Fruit fly (Drosophila melanogaster) whole organism, embryonic: ENCODE results near the gene NaPi-III.

Experiments used
- Awh ChIP-seq: fragments of 200-800 bp; sonication (Bioruptor generic); IDR thresholded peaks from 2 replicates; pipeline ENCODE4, ENCODE4 v1.3.6; 2022; ENCODE audit warnings: missing biosample characterization, missing genetic modification characterization
- Bgb ChIP-seq: fragments of 200-800 bp; sonication (Bioruptor generic); IDR thresholded peaks from 2 replicates; pipeline ENCODE4 v1.3.6; 2022; ENCODE audit warnings: missing biosample characterization, missing genetic modification characterization; ENCODE audit not compliant: partially characterized antibody
- CG11695 ChIP-seq: fragments of 200-800 bp; sonication (Bioruptor generic); IDR thresholded peaks from 3 replicates; pipeline ENCODE4 v1.3.6; 2022; ENCODE audit warnings: missing biosample characterization, missing genetic modification characterization
- CG12104 ChIP-seq: fragments of 200-800 bp; sonication (Bioruptor generic); optimal IDR thresholded peaks from 3 replicates; lab custom pipeline; 2016; ENCODE audit warnings: missing biosample characterization, missing genetic modification characterization
- CG1602 ChIP-seq: fragments of 200-800 bp; sonication (Bioruptor generic); optimal IDR thresholded peaks from 3 replicates; lab custom pipeline; 2016; ENCODE audit warnings: missing biosample characterization, missing genetic modification characterization
- CG1603 ChIP-seq: fragments of 200-800 bp; sonication (Bioruptor generic); optimal IDR thresholded peaks from 2 replicates; lab custom pipeline; 2019; ENCODE audit warnings: missing biosample characterization, mild to moderate bottlenecking, missing genetic modification characterization, moderate library complexity
- CG2129 ChIP-seq: fragments of 200-800 bp; sonication (Bioruptor generic); IDR thresholded peaks from 2 replicates; pipeline ENCODE4 v1.3.6; 2022; ENCODE audit warnings: missing biosample characterization, missing genetic modification characterization; ENCODE audit not compliant: partially characterized antibody
- CG3281 ChIP-seq: fragments of 200-800 bp; sonication (Bioruptor generic); optimal IDR thresholded peaks from 3 replicates; lab custom pipeline; 2017; ENCODE audit warnings: missing biosample characterization, mild to moderate bottlenecking, missing genetic modification characterization
- CG4617 ChIP-seq: fragments of 200-800 bp; sonication (Bioruptor generic); optimal IDR thresholded peaks from 3 replicates; lab custom pipeline; 2016; ENCODE audit warnings: missing biosample characterization, missing genetic modification characterization, borderline replicate concordance
- CG4707 ChIP-seq: fragments of 200-800 bp; sonication (Bioruptor generic); optimal IDR thresholded peaks from 2 replicates; lab custom pipeline; 2018; ENCODE audit warnings: missing biosample characterization, mild to moderate bottlenecking, missing genetic modification characterization, moderate library complexity
- CG5953 ChIP-seq: fragments of 200-800 bp; sonication (Bioruptor generic); IDR thresholded peaks from 2 replicates; pipeline ENCODE4 v1.3.6; 2022; ENCODE audit warnings: missing biosample characterization, missing genetic modification characterization
- CG7372 ChIP-seq: fragments of 200-800 bp; sonication (Bioruptor generic); IDR thresholded peaks from 2 replicates; pipeline ENCODE4 v1.3.6; 2022; ENCODE audit warnings: missing biosample characterization, missing genetic modification characterization
- CG7786 ChIP-seq: fragments of 200-800 bp; sonication (Bioruptor generic); optimal IDR thresholded peaks from 2 replicates; lab custom pipeline; 2016; ENCODE audit warnings: missing biosample characterization, missing genetic modification characterization
- CG7839 ChIP-seq: fragments of 200-800 bp; sonication (Bioruptor generic); optimal IDR thresholded peaks from 3 replicates; lab custom pipeline; 2018; ENCODE audit warnings: missing biosample characterization, mild to moderate bottlenecking, missing genetic modification characterization, moderate library complexity
- CG8359 ChIP-seq: fragments of 200-800 bp; sonication (Bioruptor generic); optimal IDR thresholded peaks from 2 replicates; lab custom pipeline; 2017; ENCODE audit warnings: missing biosample characterization, mild to moderate bottlenecking, missing genetic modification characterization, borderline replicate concordance
- CG8478 ChIP-seq: fragments of >200 bp; optimal IDR thresholded peaks from 2 replicates; lab custom pipeline; 2018
- CHES-1-like ChIP-seq: fragments of 200-800 bp; sonication (Bioruptor generic); optimal IDR thresholded peaks from 2 replicates; lab custom pipeline; 2016; ENCODE audit warnings: missing biosample characterization, missing genetic modification characterization
- CkIIα-i1 ChIP-seq: fragments of 200-800 bp; sonication (Bioruptor generic); IDR thresholded peaks from 2 replicates; pipeline ENCODE4 v1.3.6; 2022; ENCODE audit warnings: missing biosample characterization, missing genetic modification characterization
- Gsc ChIP-seq: fragments of 200-800 bp; sonication (Bioruptor generic); IDR thresholded peaks from 2 replicates; pipeline ENCODE4 v1.3.6; 2022; ENCODE audit warnings: missing biosample characterization, missing genetic modification characterization
- HLH54F ChIP-seq: fragments of 200-800 bp; sonication (Bioruptor generic); optimal IDR thresholded peaks from 3 replicates; lab custom pipeline; 2016; ENCODE audit warnings: missing biosample characterization, missing genetic modification characterization
- Med ChIP-seq: fragments of 200-800 bp; sonication (Bioruptor generic); peaks from one replicate; lab custom pipeline; 2016; ENCODE audit warnings: missing biosample characterization, missing genetic modification characterization, mild to moderate bottlenecking, inconsistent platforms, moderate library complexity
- Myb ChIP-seq: fragments of 200-800 bp; sonication (Bioruptor generic); optimal IDR thresholded peaks from 2 replicates; lab custom pipeline; 2016; ENCODE audit warnings: missing biosample characterization, missing genetic modification characterization
- NFAT ChIP-seq: fragments of 200-800 bp; sonication (Bioruptor generic); IDR thresholded peaks from 2 replicates; pipeline ENCODE4 v1.3.6; 2022; ENCODE audit warnings: missing biosample characterization, missing genetic modification characterization
- Oaz ChIP-seq: fragments of 200-800 bp; sonication (Bioruptor generic); IDR thresholded peaks from 2 replicates; pipeline ENCODE4 v1.3.6; 2022; ENCODE audit warnings: missing biosample characterization, missing genetic modification characterization
- TFAM ChIP-seq: fragments of 200-800 bp; sonication (Bioruptor generic); optimal IDR thresholded peaks from 2 replicates; lab custom pipeline; 2017; ENCODE audit warnings: missing biosample characterization, missing genetic modification characterization, inconsistent platforms
- Trl ChIP-seq, 3 experiments: fragments of >200 bp in 2 of 3; fragments of 200-800 bp in 1 of 3; sonication (Bioruptor generic) in 1 of 3; optimal IDR thresholded peaks; 2 replicates in 1 of 3; 3 replicates in 2 of 3; lab custom pipeline; 2016 to 2017; ENCODE audit warnings: missing biosample characterization in 1 of 3, missing genetic modification characterization in 1 of 3
- aop ChIP-seq: fragments of 200-800 bp; sonication (Bioruptor generic); IDR thresholded peaks from 2 replicates; pipeline ENCODE4 v1.3.6; 2022; ENCODE audit warnings: missing biosample characterization, missing genetic modification characterization
- bbx ChIP-seq: fragments of 200-800 bp; sonication (Bioruptor generic); IDR thresholded peaks from 2 replicates; pipeline ENCODE4 v1.3.6; 2022; ENCODE audit warnings: missing biosample characterization, missing genetic modification characterization; ENCODE audit not compliant: partially characterized antibody
- br ChIP-seq: fragments of >200 bp; optimal IDR thresholded peaks from 2 replicates; lab custom pipeline; 2017
- chinmo ChIP-seq: fragments of 200-800 bp; sonication (Bioruptor generic); IDR thresholded peaks from 4 replicates; pipeline ENCODE4 v1.3.6; 2022; ENCODE audit warnings: missing biosample characterization, missing genetic modification characterization; ENCODE audit not compliant: partially characterized antibody
- dan ChIP-seq: fragments of 200-800 bp; sonication (Bioruptor generic); IDR thresholded peaks from 2 replicates; pipeline ENCODE4 v1.3.6; 2022; ENCODE audit warnings: missing biosample characterization, missing genetic modification characterization
- en ChIP-seq: fragments of 200-800 bp; sonication (Bioruptor generic); optimal IDR thresholded peaks from 2 replicates; lab custom pipeline; 2016; ENCODE audit warnings: missing biosample characterization, missing genetic modification characterization
- gce ChIP-seq: fragments of 200-800 bp; sonication (Bioruptor generic); IDR thresholded peaks from 3 replicates; pipeline ENCODE4 v1.3.6; 2022; ENCODE audit warnings: missing biosample characterization, missing genetic modification characterization
- gcm ChIP-seq: fragments of 200-800 bp; sonication (Bioruptor generic); optimal IDR thresholded peaks from 2 replicates; lab custom pipeline; 2019; ENCODE audit warnings: missing biosample characterization, mild to moderate bottlenecking, missing genetic modification characterization, moderate library complexity
- gfzf ChIP-seq: fragments of 200-800 bp; sonication (Bioruptor generic); optimal IDR thresholded peaks from 2 replicates; lab custom pipeline; 2016; ENCODE audit warnings: missing biosample characterization, mild to moderate bottlenecking, missing genetic modification characterization, moderate library complexity
- gsb-n ChIP-seq: fragments of 200-800 bp; sonication (Bioruptor generic); optimal IDR thresholded peaks from 3 replicates; lab custom pipeline; 2018; ENCODE audit warnings: missing biosample characterization, mild to moderate bottlenecking, missing genetic modification characterization
- jumu ChIP-seq: fragments of 200-800 bp; sonication (Bioruptor generic); optimal IDR thresholded peaks from 3 replicates; lab custom pipeline; 2016; ENCODE audit warnings: missing biosample characterization, missing genetic modification characterization
- lmd ChIP-seq: fragments of 200-800 bp; sonication (Bioruptor generic); IDR thresholded peaks from 2 replicates; pipeline ENCODE4 v1.3.6; 2022; ENCODE audit warnings: missing biosample characterization, missing genetic modification characterization
- sens-2 ChIP-seq: fragments of 200-800 bp; sonication (Bioruptor generic); IDR thresholded peaks from 2 replicates; pipeline ENCODE4 v1.3.6; 2022; ENCODE audit warnings: missing biosample characterization, missing genetic modification characterization
- seq ChIP-seq: fragments of 200-800 bp; sonication (Bioruptor generic); IDR thresholded peaks from 2 replicates; pipeline ENCODE4 v1.3.6; 2022; ENCODE audit warnings: missing biosample characterization, missing genetic modification characterization
- ssp ChIP-seq: fragments of 200-800 bp; sonication (Bioruptor generic); IDR thresholded peaks from 2 replicates; pipeline ENCODE4 v1.3.6; 2022; ENCODE audit warnings: missing biosample characterization, missing genetic modification characterization
- tgo ChIP-seq: fragments of 200-800 bp; sonication (Bioruptor generic); IDR thresholded peaks from 3 replicates; pipeline ENCODE4 v1.3.6; 2022; ENCODE audit warnings: missing biosample characterization, missing genetic modification characterization
- tll ChIP-seq, 2 experiments: fragments of 200-800 bp in 1 of 2; fragments of >200 bp in 1 of 2; sonication (Bioruptor generic) in 1 of 2; optimal IDR thresholded peaks; 2 replicates each; lab custom pipeline; 2017 to 2019; ENCODE audit warnings: missing biosample characterization in 2 of 2, missing genetic modification characterization in 2 of 2, mild to moderate bottlenecking in 1 of 2, moderate library complexity in 1 of 2
- twi ChIP-seq: fragments of 200-800 bp; optimal IDR thresholded peaks from 2 replicates; lab custom pipeline; 2019; ENCODE audit warnings: missing biosample characterization, mild to moderate bottlenecking, missing genetic modification characterization, moderate library complexity
- wdn ChIP-seq: fragments of 200-800 bp; sonication (Bioruptor generic); IDR thresholded peaks from 2 replicates; pipeline ENCODE4 v1.3.6; 2022; ENCODE audit warnings: missing biosample characterization, missing genetic modification characterization
- wek ChIP-seq: fragments of 200-800 bp; sonication (Bioruptor generic); optimal IDR thresholded peaks from 3 replicates; lab custom pipeline; 2018; ENCODE audit warnings: missing biosample characterization, mild to moderate bottlenecking, missing genetic modification characterization, moderate library complexity
- z ChIP-seq: fragments of 200-800 bp; sonication (Bioruptor generic); IDR thresholded peaks from 3 replicates; pipeline ENCODE4 v1.3.6; 2022; ENCODE audit warnings: missing biosample characterization, missing genetic modification characterization
- zen ChIP-seq: fragments of 200-800 bp; sonication (Bioruptor generic); optimal IDR thresholded peaks from 3 replicates; lab custom pipeline; 2018; ENCODE audit warnings: missing biosample characterization, mild to moderate bottlenecking, missing genetic modification characterization, moderate library complexity
- zf30C ChIP-seq: fragments of 200-800 bp; sonication (Bioruptor generic); optimal IDR thresholded peaks from 3 replicates; lab custom pipeline; 2018; ENCODE audit warnings: missing biosample characterization, mild to moderate bottlenecking, missing genetic modification characterization
- zfh2 ChIP-seq: fragments of 200-800 bp; sonication (Bioruptor generic); optimal IDR thresholded peaks from 2 replicates; lab custom pipeline; 2016; ENCODE audit warnings: missing biosample characterization, missing genetic modification characterization

Gene NaPi-III

DNA sequence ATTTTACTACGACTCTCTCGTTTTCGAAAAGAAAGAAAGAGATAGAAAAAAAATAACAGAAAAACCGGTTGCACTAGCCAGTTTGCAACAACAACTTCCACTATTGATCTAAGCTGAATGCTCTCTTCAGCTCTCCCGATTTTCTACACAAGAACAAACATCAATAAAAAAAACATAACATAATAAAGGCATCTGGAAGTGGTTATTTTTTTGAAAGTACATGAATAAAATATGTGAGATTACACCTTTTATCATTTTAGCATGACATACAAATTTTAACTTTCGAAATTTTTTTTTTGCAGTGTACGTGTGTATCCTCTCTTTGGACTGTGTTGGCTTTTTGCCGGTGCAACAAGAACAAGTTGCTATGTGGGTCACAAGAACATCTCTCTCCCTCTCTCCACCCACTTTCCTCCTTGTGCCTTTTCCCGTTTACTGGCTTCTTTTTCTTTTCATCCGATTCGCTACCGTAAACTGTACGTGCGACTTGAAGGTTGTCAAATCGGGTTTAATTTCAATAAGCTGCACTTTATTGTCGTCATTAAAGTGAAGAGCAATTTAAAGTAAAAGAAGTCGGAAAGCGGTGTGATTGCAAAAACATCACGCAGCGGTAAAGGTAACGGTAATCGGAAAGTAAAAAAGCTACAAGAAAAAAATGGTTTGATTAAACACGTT, 38.5 kb upstream of the NaPi-III start (continued):
- TF ChIP-seq CG2129 (GFP tag; lab: Robert Waterston, UW) (no peak), gsb-n (tag; lab: Kevin White, UChicago) (peak; percentile 98), Trl (optimal IDR thresholded peaks at IDR 0.05; lab: Kevin White, UChicago) (peak; percentile 35 to 55), Trl (GFP tag; optimal IDR thresholded peaks at IDR 0.05; lab: Kevin White, UChicago) (peak; percentile 97), gfzf (GFP tag; lab: Kevin White, UChicago) (peak; percentile 19), CG8478 (lab: Kevin White, UChicago) (no peak), en (GFP tag; lab: Kevin White, UChicago) (peak; percentile 94), CG7786 (peak; percentile 94), TFAM (peak; percentile 71), gce (GFP tag; lab: Robert Waterston, UW) (peak; percentile 97), z (GFP tag; lab: Robert Waterston, UW) (peak; percentile 68; the same call in 1 of the 3 replicates), gcm (GFP tag; lab: Kevin White, UChicago) (peak; percentile 97), CG4617 (GFP tag; lab: Kevin White, UChicago) (peak; percentile 93), CG1603 (tag; lab: Kevin White, UChicago) (peak; percentile 95), wdn (GFP tag; lab: Robert Waterston, UW) (peak; percentile 84), br (lab: Kevin White, UChicago) (no peak), chinmo (peak; percentile 73; the same call in 1 of the 4 replicates), Med (peak; percentile 99), CG1602 (GFP tag; lab: Kevin White, UChicago) (peak; percentile 97), CG7372 (GFP tag; lab: Robert Waterston, UW) (peak; percentile 91), CG11695 (peak; percentile 94), zen (tag; lab: Kevin White, UChicago) (peak; percentile 94), CkIIα-i1 (GFP tag; lab: Robert Waterston, UW) (peak; percentile 66; the same call in 1 of the 2 replicates), wek (GFP tag; lab: Kevin White, UChicago) (peak; percentile 78), CG4707 (GFP tag; lab: Kevin White, UChicago) (peak; percentile 94), Awh (GFP tag; lab: Robert Waterston, UW) (peak; percentile 98), ssp (peak; percentile 86), seq (GFP tag; lab: Robert Waterston, UW) (peak; percentile 95), tgo (GFP tag; lab: Robert Waterston, UW) (peak; percentile 95), CG5953 (GFP tag; lab: Robert Waterston, UW) (peak; percentile 95), Gsc (GFP tag; lab: Robert Waterston, UW) (peak; percentile 74), Myb (GFP tag; lab: Kevin White, UChicago) (peak; percentile 81), aop (peak; percentile 92), CG8359 (GFP tag; lab: Kevin White, UChicago) (peak; percentile 88), CHES-1-like (GFP tag; lab: Kevin White, UChicago) (peak; percentile 97), sens-2 (GFP tag; lab: Robert Waterston, UW) (peak; percentile 97), tll (GFP tag; optimal IDR thresholded peaks at IDR 0.05; lab: Kevin White, UChicago) (peak in 1 of 2 experiments; percentile 89), jumu (GFP tag; lab: Kevin White, UChicago) (peak; percentile 95), Bgb (GFP tag; lab: Robert Waterston, UW) (no peak), CG12104 (GFP tag; lab: Kevin White, UChicago) (peak; percentile 96), zfh2 (GFP tag; lab: Kevin White, UChicago) (peak; percentile 74), bbx (no peak), lmd (GFP tag; lab: Robert Waterston, UW) (peak; percentile 95), Oaz (GFP tag; lab: Robert Waterston, UW) (peak; percentile 87), HLH54F (GFP tag; lab: Kevin White, UChicago) (peak; percentile 91), NFAT (GFP tag; lab: Robert Waterston, UW) (peak; percentile 86), dan (GFP tag; lab: Robert Waterston, UW) (peak; percentile 87), CG3281 (GFP tag; lab: Kevin White, UChicago) (peak; percentile 81), CG7839 (peak; percentile 98), zf30C (peak; percentile 91), twi (tag; lab: Kevin White, UChicago) (peak; percentile 89)
